Worm (Caenorhabditis elegans) whole organism, mixed stage, embryonic: ENCODE results near the gene C17B7.15.
"Not testable (repeated sequence)": the region's sequence is repeated elsewhere in the genome, so short reads cannot be mapped to it uniquely, and the experiment has no call there.

Experiments used
- M03D4.4 ChIP-seq: sonication (generic microtip); optimal IDR thresholded peaks from 2 replicates; lab custom pipeline; 2017; ENCODE audit warnings: mild to moderate bottlenecking, missing genetic modification characterization, missing compliant biosample characterization
- bed-3 ChIP-seq: fragments of 200-800 bp; sonication (Bioruptor generic); optimal IDR thresholded peaks from 3 replicates; lab custom pipeline; 2018; ENCODE audit warnings: mild to moderate bottlenecking, missing genetic modification characterization, moderate library complexity, missing compliant biosample characterization
- ceh-39 ChIP-seq: fragments of 150-350 bp; optimal IDR thresholded peaks from 2 replicates; lab custom pipeline; 2014; ENCODE audit warnings: missing biosample characterization, missing genetic modification characterization
- ceh-43 ChIP-seq: fragments of 200-800 bp; sonication (Bioruptor generic); optimal IDR thresholded peaks from 2 replicates; lab custom pipeline; 2018; ENCODE audit warnings: mild to moderate bottlenecking, missing genetic modification characterization, moderate library complexity, missing compliant biosample characterization
- ceh-83 ChIP-seq: fragments of 200-800 bp; sonication (Bioruptor generic); optimal IDR thresholded peaks from 2 replicates; lab custom pipeline; 2018; ENCODE audit warnings: mild to moderate bottlenecking, missing genetic modification characterization, missing compliant biosample characterization
- cnd-1 ChIP-seq: fragments of 200-800 bp; sonication (Bioruptor generic); optimal IDR thresholded peaks from 2 replicates; lab custom pipeline; 2018; ENCODE audit warnings: mild to moderate bottlenecking, missing genetic modification characterization, missing compliant biosample characterization
- drap-1 ChIP-seq: fragments of 200-800 bp; sonication (Bioruptor generic); optimal IDR thresholded peaks from 3 replicates; lab custom pipeline; 2018; ENCODE audit warnings: mild to moderate bottlenecking, missing genetic modification characterization, missing compliant biosample characterization
- elt-1 ChIP-seq: sonication (generic microtip); optimal IDR thresholded peaks from 2 replicates; lab custom pipeline; 2017; ENCODE audit warnings: missing genetic modification characterization, mild to moderate bottlenecking, missing compliant biosample characterization, antibody characterized with exemption, moderate library complexity, borderline replicate concordance; ENCODE audit not compliant: insufficient read depth
- elt-3 ChIP-seq: fragments of 150-350 bp; optimal IDR thresholded peaks from 2 replicates; lab custom pipeline; 2014; ENCODE audit warnings: missing biosample characterization, missing genetic modification characterization
- flh-1 ChIP-seq: fragments of 200-800 bp; sonication (Bioruptor generic); optimal IDR thresholded peaks from 2 replicates; lab custom pipeline; 2018; ENCODE audit warnings: mild to moderate bottlenecking, missing genetic modification characterization, moderate library complexity, missing compliant biosample characterization
- ham-2 ChIP-seq: fragments of 200-800 bp; sonication (Bioruptor generic); optimal IDR thresholded peaks from 2 replicates; lab custom pipeline; 2018; ENCODE audit warnings: mild to moderate bottlenecking, missing genetic modification characterization, missing compliant biosample characterization
- hlh-1 ChIP-seq: fragments of 150-350 bp; optimal IDR thresholded peaks from 2 replicates; lab custom pipeline; 2014; ENCODE audit warnings: missing biosample characterization, missing genetic modification reagents, missing genetic modification characterization
- lin-32 ChIP-seq: fragments of 200-800 bp; sonication (Bioruptor generic); optimal IDR thresholded peaks from 2 replicates; lab custom pipeline; 2018; ENCODE audit warnings: mild to moderate bottlenecking, missing genetic modification characterization, missing compliant biosample characterization
- lsy-2 ChIP-seq: fragments of 150-350 bp; optimal IDR thresholded peaks from 2 replicates; lab custom pipeline; 2014; ENCODE audit warnings: missing biosample characterization, missing genetic modification characterization
- mab-5 ChIP-seq: fragments of 150-350 bp; optimal IDR thresholded peaks from 2 replicates; lab custom pipeline; 2014; ENCODE audit warnings: missing biosample characterization, missing genetic modification characterization
- mls-2 ChIP-seq: sonication (generic microtip); optimal IDR thresholded peaks from 2 replicates; lab custom pipeline; 2016; ENCODE audit warnings: mild to moderate bottlenecking, missing genetic modification characterization, moderate library complexity, missing compliant biosample characterization
- nhr-12 ChIP-seq: fragments of 150-350 bp; optimal IDR thresholded peaks from 2 replicates; lab custom pipeline; 2014; ENCODE audit warnings: missing biosample characterization, missing genetic modification characterization
- nhr-2 ChIP-seq: fragments of 150-350 bp; optimal IDR thresholded peaks from 2 replicates; lab custom pipeline; 2014; ENCODE audit warnings: missing biosample characterization, missing genetic modification characterization
- nhr-237 ChIP-seq: fragments of 150-350 bp; optimal IDR thresholded peaks from 2 replicates; lab custom pipeline; 2014; ENCODE audit warnings: missing biosample characterization, missing genetic modification characterization
- nhr-28 ChIP-seq: fragments of 150-350 bp; optimal IDR thresholded peaks from 2 replicates; lab custom pipeline; 2014; ENCODE audit warnings: missing biosample characterization, missing genetic modification characterization
- nhr-76 ChIP-seq: sonication (generic microtip); optimal IDR thresholded peaks from 2 replicates; lab custom pipeline; 2017; ENCODE audit warnings: missing biosample characterization, missing genetic modification characterization
- pha-4 ChIP-seq: fragments of 150-350 bp; optimal IDR thresholded peaks from 2 replicates; lab custom pipeline; 2018; ENCODE audit warnings: missing biosample characterization, missing genetic modification reagents, missing genetic modification characterization
- sem-2 ChIP-seq: fragments of 200-800 bp; sonication (Bioruptor generic); optimal IDR thresholded peaks from 2 replicates; lab custom pipeline; 2018; ENCODE audit warnings: mild to moderate bottlenecking, missing genetic modification characterization, missing compliant biosample characterization
- snpc-4 ChIP-seq: fragments of 150-350 bp; optimal IDR thresholded peaks from 2 replicates; lab custom pipeline; 2014; ENCODE audit warnings: missing biosample characterization, missing genetic modification characterization
- sptf-1 ChIP-seq: sonication (generic microtip); optimal IDR thresholded peaks from 2 replicates; lab custom pipeline; 2017; ENCODE audit warnings: mild to moderate bottlenecking, missing genetic modification characterization, moderate library complexity, missing compliant biosample characterization
- tbx-8 ChIP-seq: fragments of 200-800 bp; sonication (Bioruptor generic); optimal IDR thresholded peaks from 2 replicates; lab custom pipeline; 2018; ENCODE audit warnings: mild to moderate bottlenecking, missing genetic modification characterization, moderate library complexity, missing compliant biosample characterization
- unc-39 ChIP-seq: fragments of 150-350 bp; optimal IDR thresholded peaks from 2 replicates; lab custom pipeline; 2014; ENCODE audit warnings: missing biosample characterization, missing genetic modification characterization
- unc-62 ChIP-seq: fragments of 150-350 bp; optimal IDR thresholded peaks from 2 replicates; lab custom pipeline; 2014; ENCODE audit warnings: missing biosample characterization, missing genetic modification reagents, missing genetic modification characterization
- zip-8 ChIP-seq: fragments of 150-350 bp; optimal IDR thresholded peaks from 2 replicates; lab custom pipeline; 2014; ENCODE audit warnings: missing biosample characterization, missing genetic modification characterization
- ztf-11 ChIP-seq: fragments of 150-350 bp; optimal IDR thresholded peaks from 2 replicates; lab custom pipeline; 2014; ENCODE audit warnings: missing biosample characterization, missing genetic modification characterization

C17B7.15 gene

ce11 chrV:3361633-3362032, 11.7 kb downstream of the C17B7.15 start:
- TF ChIP-seq lin-32 (GFP tag; lab: Kevin White, UChicago) (no peak), hlh-1 (tag; lab: Kevin White, UChicago) (no peak)

- no peak for TF ChIP-seq nhr-76 (tag; lab: Kevin White, UChicago)
- no peak for TF ChIP-seq unc-62 (GFP tag; lab: Kevin White, UChicago)
- no peak for TF ChIP-seq drap-1 (GFP tag; lab: Kevin White, UChicago)
- no peak for TF ChIP-seq unc-39 (tag; lab: Kevin White, UChicago)
Measured at ce11 chrV:3362475-3362874, 12.5 kb downstream of the C17B7.15 start, which contains the start of gene C04E12.4. C04E12.4 (plus strand) TSS chrV:3362775.

ce11 chrV:3367773-3368172, 17.8 kb downstream of the C17B7.15 start, which contains the start of gene C04E12.2:
C04E12.2 (plus strand) TSS chrV:3368073.
- not testable (repeated sequence) for TF ChIP-seq snpc-4 (tag; lab: Kevin White, UChicago); ceh-39 (tag; lab: Kevin White, UChicago); bed-3 (GFP tag; lab: Kevin White, UChicago)

- TF ChIP-seq zip-8 (tag; lab: Kevin White, UChicago) (no peak), M03D4.4 (tag; lab: Kevin White, UChicago) (no peak), nhr-2 (tag; lab: Kevin White, UChicago) (no peak), cnd-1 (tag; lab: Kevin White, UChicago) (no peak), nhr-28 (no peak), sptf-1 (tag; lab: Kevin White, UChicago) (no peak), nhr-76 (tag; lab: Kevin White, UChicago) (no peak), tbx-8 (no peak), pha-4 (tag; lab: Kevin White, UChicago) (no peak), ceh-39 (tag; lab: Kevin White, UChicago) (no peak), ceh-43 (GFP tag; lab: Kevin White, UChicago) (no peak), nhr-12 (tag; lab: Kevin White, UChicago) (no peak), elt-3 (tag; lab: Kevin White, UChicago) (no peak), mab-5 (tag; lab: Kevin White, UChicago) (no peak), drap-1 (GFP tag; lab: Kevin White, UChicago) (no peak), nhr-237 (tag; lab: Kevin White, UChicago) (no peak), unc-39 (tag; lab: Kevin White, UChicago) (no peak), elt-1 (tag; lab: Kevin White, UChicago) (no peak)
Measured at ce11 chrV:3372673-3373072, 22.7 kb downstream of the C17B7.15 start, which contains the start of gene srx-121. srx-121 (minus strand) TSS chrV:3372773.

- TF ChIP-seq M03D4.4 (tag; lab: Kevin White, UChicago) (no peak), unc-39 (tag; lab: Kevin White, UChicago) (no peak), lin-32 (GFP tag; lab: Kevin White, UChicago) (no peak), nhr-237 (tag; lab: Kevin White, UChicago) (no peak), drap-1 (GFP tag; lab: Kevin White, UChicago) (no peak), mls-2 (tag; lab: Kevin White, UChicago) (no peak), elt-1 (tag; lab: Kevin White, UChicago) (no peak), cnd-1 (tag; lab: Kevin White, UChicago) (no peak), ceh-83 (GFP tag; lab: Kevin White, UChicago) (no peak), ham-2 (no peak), unc-62 (GFP tag; lab: Kevin White, UChicago) (no peak), tbx-8 (no peak), zip-8 (tag; lab: Kevin White, UChicago) (no peak), nhr-28 (no peak), nhr-2 (tag; lab: Kevin White, UChicago) (no peak), ztf-11 (tag; lab: Kevin White, UChicago) (no peak), nhr-76 (tag; lab: Kevin White, UChicago) (no peak)
Measured at ce11 chrV:3376973-3377372, 27.0 kb downstream of the C17B7.15 start, which contains the start of gene srbc-2. srbc-2 (minus strand) TSS chrV:3377073.

- TF ChIP-seq nhr-28 (no peak), nhr-12 (tag; lab: Kevin White, UChicago) (no peak), cnd-1 (tag; lab: Kevin White, UChicago) (no peak), unc-62 (GFP tag; lab: Kevin White, UChicago) (no peak), flh-1 (no peak), lsy-2 (tag; lab: Kevin White, UChicago) (no peak), bed-3 (GFP tag; lab: Kevin White, UChicago) (no peak), sem-2 (GFP tag; lab: Kevin White, UChicago) (no peak)
Measured at ce11 chrV:3388299-3388698, 38.3 kb downstream of the C17B7.15 start.
